Worm (Caenorhabditis elegans): ENCODE results near the gene nuo-5.

DNA sequence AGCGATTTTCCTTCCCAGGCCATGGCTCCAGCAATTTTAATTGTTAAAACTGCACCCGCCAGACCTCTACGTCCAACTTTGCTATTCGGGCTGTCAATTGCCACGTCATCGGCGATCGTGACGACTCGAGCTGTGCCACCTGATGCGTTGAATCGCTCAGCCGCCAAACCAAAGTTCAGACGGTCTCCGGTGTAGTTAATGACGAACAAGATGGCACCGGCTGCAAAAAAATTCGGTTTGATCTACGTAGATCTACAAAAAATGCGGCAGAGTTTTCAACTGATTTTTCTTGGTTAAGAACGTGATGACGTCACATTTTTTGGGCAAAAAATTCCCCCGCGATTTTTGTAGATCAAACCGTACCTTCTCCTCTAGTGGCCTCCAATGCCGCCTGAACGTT is 47.8 kb upstream of the nuo-5 start:
- TF ChIP-seq ztf-23 (GFP tag; IDR thresholded peaks at IDR 0.05) (no peak), med-1 (GFP tag; optimal IDR thresholded peaks at IDR 0.05; ENCODE audit: insufficient read depth) (no peak), cog-1 (tag; optimal IDR thresholded peaks at IDR 0.05) (no peak), ref-1 (GFP tag; conservative IDR thresholded peaks at IDR 0.05) (no peak), ztf-29 (GFP tag; IDR thresholded peaks at IDR 0.05) (no peak), flt-1 (GFP tag; IDR thresholded peaks at IDR 0.05) (no peak)
